Worm (Caenorhabditis elegans) whole organism, L4/young adult: Measurements from ENCODE around the gene lim-4.

Experiments
- W03F9.2 ChIP-seq: fragments of 150-350 bp; optimal IDR thresholded peaks from 2 replicates; lab custom pipeline; 2014; ENCODE audit warnings: missing biosample characterization, missing genetic modification characterization
- dao-5 ChIP-seq: sonication (generic microtip); optimal IDR thresholded peaks from 2 replicates; lab custom pipeline; 2016; ENCODE audit warnings: missing genotype, missing genetic modification characterization, moderate library complexity, missing compliant biosample characterization
- him-1 ChIP-seq: sonication (generic microtip); optimal IDR thresholded peaks from 2 replicates; lab custom pipeline; 2016; ENCODE audit warnings: missing genotype, missing genetic modification reagents, missing genetic modification characterization, missing compliant biosample characterization

DNA sequence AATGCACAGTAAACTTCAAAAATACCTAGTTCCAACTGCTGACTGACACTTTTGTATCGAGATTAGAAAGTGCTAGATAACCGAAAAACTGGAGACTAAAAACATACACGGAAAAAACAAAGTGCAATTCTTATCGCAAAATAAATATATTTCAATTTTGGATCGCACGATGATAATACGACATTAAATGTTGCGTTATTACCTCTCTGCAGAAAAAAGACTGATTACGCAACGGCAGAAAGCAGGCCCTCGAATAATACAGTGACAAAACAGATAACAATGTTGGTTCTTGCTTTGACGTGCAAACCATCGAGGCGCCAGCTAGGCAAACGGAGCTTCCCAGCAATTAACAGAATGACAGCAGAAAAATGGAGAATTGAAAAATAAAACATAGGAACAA lies 49.5 kb downstream of the lim-4 start:
- TF ChIP-seq him-1 (tag; lab: Kevin White, UChicago) = no peak
- TF ChIP-seq W03F9.2 (tag; lab: Kevin White, UChicago) = no peak
- no peak for TF ChIP-seq dao-5
